Fruit fly (Drosophila melanogaster) whole organism, embryonic: ENCODE results near the gene Kdm2.

Experiments
- Adf1 ChIP-seq: fragments of 200-800 bp; sonication (Bioruptor generic); IDR thresholded peaks from 2 replicates; pipeline ENCODE4 v1.3.6; 2022; ENCODE audit warnings: missing biosample characterization, missing genetic modification characterization
- Aef1 ChIP-seq: fragments of 200-800 bp; sonication (Bioruptor generic); IDR thresholded peaks from 3 replicates; pipeline ENCODE4 v1.3.6; 2022; ENCODE audit warnings: missing biosample characterization, missing genetic modification characterization
- Atf3 ChIP-seq: fragments of 200-800 bp; sonication (Bioruptor generic); optimal IDR thresholded peaks from 3 replicates; lab custom pipeline; 2016; ENCODE audit warnings: missing biosample characterization, missing genetic modification characterization
- B-H1 ChIP-seq: fragments of 200-800 bp; sonication (Bioruptor generic); IDR thresholded peaks from 3 replicates; pipeline ENCODE4 v1.3.6; 2022; ENCODE audit warnings: missing biosample characterization, missing genetic modification characterization
- CG12071 ChIP-seq: fragments of 200-800 bp; sonication (Bioruptor generic); optimal IDR thresholded peaks from 3 replicates; lab custom pipeline; 2018; ENCODE audit warnings: missing biosample characterization, mild to moderate bottlenecking, missing genetic modification characterization
- CG12155 ChIP-seq: fragments of 200-800 bp; sonication (Bioruptor generic); optimal IDR thresholded peaks from 3 replicates; lab custom pipeline; 2016; ENCODE audit warnings: missing biosample characterization, missing genetic modification characterization
- CG12236 ChIP-seq: fragments of 200-800 bp; sonication (Bioruptor generic); optimal IDR thresholded peaks from 2 replicates; lab custom pipeline; 2016; ENCODE audit warnings: missing biosample characterization, missing genetic modification characterization
- CG1233 ChIP-seq: fragments of 200-800 bp; sonication (Bioruptor generic); optimal IDR thresholded peaks from 4 replicates; lab custom pipeline; 2018; ENCODE audit warnings: missing biosample characterization, mild to moderate bottlenecking, missing genetic modification characterization
- CG12744 ChIP-seq: fragments of 200-800 bp; sonication (Bioruptor generic); optimal IDR thresholded peaks from 2 replicates; lab custom pipeline; 2016; ENCODE audit warnings: missing biosample characterization, missing genetic modification characterization
- CG13624 ChIP-seq: fragments of 200-800 bp; sonication (Bioruptor generic); optimal IDR thresholded peaks from 2 replicates; lab custom pipeline; 2016; ENCODE audit warnings: missing biosample characterization, missing genetic modification characterization
- CG14860 ChIP-seq: fragments of 200-800 bp; sonication (Bioruptor generic); IDR thresholded peaks from 3 replicates; pipeline ENCODE4 v1.3.6; 2022; ENCODE audit warnings: missing biosample characterization, missing genetic modification characterization; ENCODE audit not compliant: partially characterized antibody
- CG15073 ChIP-seq: fragments of 200-800 bp; sonication (Bioruptor generic); optimal IDR thresholded peaks from 2 replicates; lab custom pipeline; 2016; ENCODE audit warnings: missing biosample characterization, missing genetic modification characterization
- CG1529 ChIP-seq: fragments of 200-800 bp; sonication (Bioruptor generic); optimal IDR thresholded peaks from 3 replicates; lab custom pipeline; 2018; ENCODE audit warnings: missing biosample characterization, missing genetic modification characterization
- CG15479 ChIP-seq: fragments of 200-800 bp; sonication (Bioruptor generic); optimal IDR thresholded peaks from 3 replicates; lab custom pipeline; 2019; ENCODE audit warnings: missing biosample characterization, mild to moderate bottlenecking, missing genetic modification characterization, moderate library complexity
- CG17612 ChIP-seq: fragments of 200-800 bp; sonication (Bioruptor generic); IDR thresholded peaks from 2 replicates; pipeline ENCODE4 v1.3.6; 2022; ENCODE audit warnings: missing biosample characterization, missing genetic modification characterization
- CG18011 ChIP-seq: fragments of 200-800 bp; sonication (Bioruptor generic); optimal IDR thresholded peaks from 2 replicates; lab custom pipeline; 2017; ENCODE audit warnings: missing biosample characterization, missing genetic modification characterization, mild to moderate bottlenecking, moderate library complexity, missing genotype
- CG30403 ChIP-seq: fragments of 200-800 bp; sonication (Bioruptor generic); optimal IDR thresholded peaks from 3 replicates; lab custom pipeline; 2016; ENCODE audit warnings: missing biosample characterization, missing genetic modification characterization
- CG31388 ChIP-seq: fragments of 200-800 bp; sonication (Bioruptor generic); optimal IDR thresholded peaks from 2 replicates; lab custom pipeline; 2016; ENCODE audit warnings: missing biosample characterization, missing genetic modification characterization
- CG33213 ChIP-seq: fragments of 200-800 bp; sonication (Bioruptor generic); optimal IDR thresholded peaks from 3 replicates; lab custom pipeline; 2016; ENCODE audit warnings: missing biosample characterization, missing genetic modification characterization
- CG4282 ChIP-seq: fragments of 200-800 bp; sonication (Bioruptor generic); optimal IDR thresholded peaks from 2 replicates; lab custom pipeline; 2016; ENCODE audit warnings: missing biosample characterization, missing genetic modification characterization
- CG4424 ChIP-seq: fragments of 200-800 bp; sonication (Bioruptor generic); optimal IDR thresholded peaks from 3 replicates; lab custom pipeline; 2016; ENCODE audit warnings: missing biosample characterization, missing genetic modification characterization
- CG4820 ChIP-seq: fragments of 200-800 bp; sonication (Bioruptor generic); optimal IDR thresholded peaks from 3 replicates; lab custom pipeline; 2016; ENCODE audit warnings: missing biosample characterization, missing genetic modification characterization
- CG5953 ChIP-seq: fragments of 200-800 bp; sonication (Bioruptor generic); IDR thresholded peaks from 2 replicates; pipeline ENCODE4 v1.3.6; 2022; ENCODE audit warnings: missing biosample characterization, missing genetic modification characterization
- CG7357 ChIP-seq: fragments of 200-800 bp; sonication (Bioruptor generic); IDR thresholded peaks from 3 replicates; pipeline ENCODE4 v1.3.6; 2022; ENCODE audit warnings: missing biosample characterization, missing genetic modification characterization
- CG8924 ChIP-seq: fragments of 200-800 bp; optimal IDR thresholded peaks from 3 replicates; lab custom pipeline; 2019; ENCODE audit warnings: missing biosample characterization, mild to moderate bottlenecking, missing genetic modification characterization, moderate library complexity
- CG9215 ChIP-seq: fragments of 200-800 bp; sonication (Bioruptor generic); IDR thresholded peaks from 2 replicates; pipeline ENCODE4 v1.3.6; 2022; ENCODE audit warnings: missing biosample characterization, missing genetic modification characterization
- CTCF ChIP-seq: fragments of 200-800 bp; sonication (Bioruptor generic); optimal IDR thresholded peaks from 2 replicates; lab custom pipeline; 2017; ENCODE audit warnings: missing biosample characterization, mild to moderate bottlenecking, missing genetic modification characterization, moderate library complexity
- Fer1 ChIP-seq: fragments of 200-800 bp; sonication (Bioruptor generic); optimal IDR thresholded peaks from 2 replicates; lab custom pipeline; 2017; ENCODE audit warnings: missing biosample characterization, mild to moderate bottlenecking, missing genetic modification characterization
- Fer2 ChIP-seq: fragments of 200-800 bp; sonication (Bioruptor generic); optimal IDR thresholded peaks from 2 replicates; lab custom pipeline; 2018; ENCODE audit warnings: missing biosample characterization, mild to moderate bottlenecking, missing genetic modification characterization, moderate library complexity
- Mrtf ChIP-seq: fragments of 200-800 bp; sonication (Bioruptor generic); IDR thresholded peaks from 3 replicates; pipeline ENCODE4 v1.3.6; 2022; ENCODE audit warnings: missing biosample characterization, missing genetic modification characterization
- NfI ChIP-seq: fragments of 200-800 bp; sonication (Bioruptor generic); optimal IDR thresholded peaks from 3 replicates; lab custom pipeline; 2018; ENCODE audit warnings: missing biosample characterization, mild to moderate bottlenecking, missing genetic modification characterization, moderate library complexity
- Oaz ChIP-seq: fragments of 200-800 bp; sonication (Bioruptor generic); IDR thresholded peaks from 2 replicates; pipeline ENCODE4 v1.3.6; 2022; ENCODE audit warnings: missing biosample characterization, missing genetic modification characterization
- Rfx ChIP-seq: fragments of 200-800 bp; sonication (Bioruptor generic); IDR thresholded peaks from 2 replicates; pipeline ENCODE4 v1.3.6; 2022; ENCODE audit warnings: missing biosample characterization, missing genetic modification characterization
- Sox102F ChIP-seq: fragments of 200-800 bp; sonication (Bioruptor generic); optimal IDR thresholded peaks from 2 replicates; lab custom pipeline; 2018; ENCODE audit warnings: missing biosample characterization, mild to moderate bottlenecking, missing genetic modification characterization, moderate library complexity
- Spps ChIP-seq: fragments of 200-800 bp; sonication (Bioruptor generic); optimal IDR thresholded peaks from 2 replicates; lab custom pipeline; 2018; ENCODE audit warnings: missing biosample characterization, mild to moderate bottlenecking, missing genetic modification characterization
- Xbp1 ChIP-seq: fragments of 200-800 bp; sonication (Bioruptor generic); optimal IDR thresholded peaks from 3 replicates; lab custom pipeline; 2016; ENCODE audit warnings: missing biosample characterization, mild to moderate bottlenecking, missing genetic modification characterization
- bsh ChIP-seq, 2 experiments: fragments of 200-800 bp; sonication (Bioruptor generic); optimal IDR thresholded peaks; 2 replicates each; lab custom pipeline; 2017 to 2018; ENCODE audit warnings: mild to moderate bottlenecking in 2 of 2, missing biosample characterization in 2 of 2, missing genetic modification characterization in 2 of 2, moderate library complexity in 1 of 2
- ems ChIP-seq: fragments of 200-800 bp; sonication (Bioruptor generic); optimal IDR thresholded peaks from 3 replicates; lab custom pipeline; 2016; ENCODE audit warnings: missing biosample characterization, missing genetic modification characterization
- ewg ChIP-seq: fragments of 200-800 bp; sonication (Bioruptor generic); optimal IDR thresholded peaks from 3 replicates; lab custom pipeline; 2017; ENCODE audit warnings: mild to moderate bottlenecking, missing biosample characterization, missing genetic modification reagents, missing genetic modification characterization
- gcm2 ChIP-seq: fragments of 200-800 bp; sonication (Bioruptor generic); optimal IDR thresholded peaks from 2 replicates; lab custom pipeline; 2016; ENCODE audit warnings: missing biosample characterization, missing genetic modification characterization
- gsb ChIP-seq: fragments of 200-800 bp; sonication (Bioruptor generic); IDR thresholded peaks from 2 replicates; pipeline ENCODE4 v1.3.6; 2022; ENCODE audit warnings: missing biosample characterization, missing genetic modification characterization
- gt ChIP-seq: fragments of 200-800 bp; sonication (Bioruptor generic); IDR thresholded peaks from 2 replicates; pipeline ENCODE4 v1.3.6; 2022; ENCODE audit warnings: missing biosample characterization, missing genetic modification characterization
- mld ChIP-seq: fragments of 200-800 bp; sonication (Bioruptor generic); IDR thresholded peaks from 3 replicates; pipeline ENCODE4 v1.3.6; 2022; ENCODE audit warnings: missing biosample characterization, missing genetic modification characterization; ENCODE audit not compliant: partially characterized antibody
- nom ChIP-seq: fragments of 200-800 bp; sonication (Bioruptor generic); optimal IDR thresholded peaks from 2 replicates; lab custom pipeline; 2017; ENCODE audit warnings: missing biosample characterization, missing genetic modification characterization, mild to moderate bottlenecking, moderate library complexity, missing genetic modification reagents
- onecut ChIP-seq: fragments of 200-800 bp; sonication (Bioruptor generic); IDR thresholded peaks from 2 replicates; pipeline ENCODE4 v1.3.6; 2022; ENCODE audit warnings: missing biosample characterization, missing genetic modification characterization
- org-1 ChIP-seq: fragments of 200-800 bp; sonication (Bioruptor generic); optimal IDR thresholded peaks from 2 replicates; lab custom pipeline; 2017; ENCODE audit warnings: missing biosample characterization, missing genetic modification characterization
- otp ChIP-seq: fragments of 200-800 bp; sonication (Bioruptor generic); IDR thresholded peaks from 3 replicates; pipeline ENCODE4, ENCODE4 v1.3.6; 2022; ENCODE audit warnings: missing biosample characterization, missing genetic modification characterization
- ro ChIP-seq: fragments of 200-800 bp; sonication (Bioruptor generic); IDR thresholded peaks from 2 replicates; pipeline ENCODE4 v1.3.6; 2022; ENCODE audit warnings: missing biosample characterization, missing genetic modification characterization
- salm ChIP-seq: fragments of 200-800 bp; sonication (Bioruptor generic); optimal IDR thresholded peaks from 2 replicates; lab custom pipeline; 2018; ENCODE audit warnings: missing biosample characterization, mild to moderate bottlenecking, missing genetic modification characterization
- scrt ChIP-seq: fragments of 200-800 bp; sonication (Bioruptor generic); optimal IDR thresholded peaks from 2 replicates; lab custom pipeline; 2018; ENCODE audit warnings: missing biosample characterization, mild to moderate bottlenecking, missing genetic modification characterization, moderate library complexity
- tll ChIP-seq, 2 experiments: fragments of 200-800 bp in 1 of 2; fragments of >200 bp in 1 of 2; sonication (Bioruptor generic) in 1 of 2; optimal IDR thresholded peaks; 2 replicates each; lab custom pipeline; 2017 to 2019; ENCODE audit warnings: missing biosample characterization in 2 of 2, missing genetic modification characterization in 2 of 2, mild to moderate bottlenecking in 1 of 2, moderate library complexity in 1 of 2
- toy ChIP-seq: fragments of 200-800 bp; sonication (Bioruptor generic); IDR thresholded peaks from 2 replicates; pipeline ENCODE4 v1.3.6; 2022; ENCODE audit warnings: missing biosample characterization, missing genetic modification characterization
- zfh1 ChIP-seq: fragments of 200-800 bp; sonication (Bioruptor generic); IDR thresholded peaks from 3 replicates; pipeline ENCODE4 v1.3.6; 2022; ENCODE audit warnings: missing biosample characterization, missing genetic modification characterization

Kdm2 gene

dm6 chr3R:9083379-9083778, 31.1 kb downstream of the Kdm2 start (continued):
- TF ChIP-seq salm (tag; lab: Kevin White, UChicago), result no peak
- TF ChIP-seq Atf3 (GFP tag; lab: Kevin White, UChicago), result no peak
- TF ChIP-seq Fer1 (GFP tag; lab: Kevin White, UChicago), result peak; percentile 70
- TF ChIP-seq CG33213, result no peak
- TF ChIP-seq Fer2 (tag; lab: Kevin White, UChicago), result no peak
- TF ChIP-seq Xbp1 (GFP tag; lab: Kevin White, UChicago), result peak; percentile 34
- no peak for TF ChIP-seq CG14860 (GFP tag; lab: Robert Waterston, UW)
- peak; percentile 20 for TF ChIP-seq org-1 (GFP tag; lab: Kevin White, UChicago)
- TF ChIP-seq CG12236, result no peak
- no peak for TF ChIP-seq gcm2 (GFP tag; lab: Kevin White, UChicago)
- no peak for TF ChIP-seq otp (GFP tag; lab: Robert Waterston, UW)
- peak; percentile 30 for TF ChIP-seq CG30403 (GFP tag; lab: Kevin White, UChicago)
- no peak for TF ChIP-seq Spps (tag; lab: Kevin White, UChicago)
- TF ChIP-seq onecut (GFP tag; lab: Robert Waterston, UW), result no peak
- no peak for TF ChIP-seq CG1233
- TF ChIP-seq Mrtf (GFP tag; lab: Robert Waterston, UW), result no peak; the same call in 2 of the 3 replicates
- TF ChIP-seq CG1529, result no peak
- no peak for TF ChIP-seq nom (GFP tag; lab: Kevin White, UChicago)
- peak; percentile 79 for TF ChIP-seq scrt (GFP tag; lab: Kevin White, UChicago)
- TF ChIP-seq CG31388 (GFP tag; lab: Kevin White, UChicago), result no peak
- no peak for TF ChIP-seq CTCF (GFP tag; lab: Kevin White, UChicago)
- no peak for TF ChIP-seq CG9215 (GFP tag; lab: Robert Waterston, UW)
- TF ChIP-seq Aef1 (GFP tag; lab: Robert Waterston, UW), result 0 out of 3 replicates have a peak, but pooled peaks have one; percentile 14
- TF ChIP-seq CG13624 (GFP tag; lab: Kevin White, UChicago), result no peak
- no peak for TF ChIP-seq mld (GFP tag; lab: Robert Waterston, UW)
- TF ChIP-seq CG15073 (GFP tag; lab: Kevin White, UChicago), result no peak
- no peak for TF ChIP-seq CG12071 (GFP tag; lab: Kevin White, UChicago)
- TF ChIP-seq ems, result no peak
- no peak for TF ChIP-seq Adf1 (GFP tag; lab: Robert Waterston, UW)
- peak in 1 of 2 experiments; percentile 51 for TF ChIP-seq bsh (GFP tag; optimal IDR thresholded peaks at IDR 0.05; lab: Kevin White, UChicago)
- TF ChIP-seq ro, result no peak
- TF ChIP-seq CG15479 (GFP tag; lab: Kevin White, UChicago), result no peak
- TF ChIP-seq ewg (GFP tag; lab: Kevin White, UChicago), result no peak
- no peak for TF ChIP-seq gsb (GFP tag; lab: Robert Waterston, UW)
- TF ChIP-seq Sox102F (GFP tag; lab: Kevin White, UChicago), result peak; percentile 55
- no peak for TF ChIP-seq CG4282
- TF ChIP-seq CG4424, result no peak
- no peak for TF ChIP-seq toy (GFP tag; lab: Robert Waterston, UW)
- no peak for TF ChIP-seq CG17612 (GFP tag; lab: Robert Waterston, UW)
- TF ChIP-seq B-H1, result no peak
- TF ChIP-seq CG12744 (GFP tag; lab: Kevin White, UChicago), result no peak
- no peak for TF ChIP-seq gt
- no peak for TF ChIP-seq CG7357 (GFP tag; lab: Robert Waterston, UW)
- no peak for TF ChIP-seq CG4820
- no peak for TF ChIP-seq CG18011
- no peak for TF ChIP-seq zfh1
- no peak for TF ChIP-seq tll (GFP tag; optimal IDR thresholded peaks at IDR 0.05; lab: Kevin White, UChicago)
- no peak for TF ChIP-seq CG5953 (GFP tag; lab: Robert Waterston, UW)
- TF ChIP-seq Rfx, result peak; percentile 49
- no peak for TF ChIP-seq CG12155 (GFP tag; lab: Kevin White, UChicago)
- TF ChIP-seq CG8924 (tag; lab: Kevin White, UChicago), result peak; percentile 23
- TF ChIP-seq NfI (GFP tag; lab: Kevin White, UChicago), result no peak
- peak; percentile 38 for TF ChIP-seq Oaz (GFP tag; lab: Robert Waterston, UW)
